Worm (Caenorhabditis elegans) whole organism, L3 larva: Measurements from ENCODE around the gene B0244.4.

ENCODE experiments used
- R02D3.7 ChIP-seq: fragments of 150-350 bp; optimal IDR thresholded peaks from 2 replicates; lab custom pipeline; 2014; ENCODE audit warnings: missing biosample characterization, missing genetic modification characterization
- aly-2 ChIP-seq: fragments of 150-350 bp; optimal IDR thresholded peaks from 2 replicates; lab custom pipeline; 2014; ENCODE audit warnings: missing biosample characterization, missing genetic modification characterization
- ama-1 ChIP-seq: fragments of 150-350 bp; optimal IDR thresholded peaks from 2 replicates; lab custom pipeline; 2018
- ceh-28 ChIP-seq: fragments of 150-350 bp; optimal IDR thresholded peaks from 2 replicates; lab custom pipeline; 2014; ENCODE audit warnings: missing biosample characterization, missing genetic modification reagents, missing genetic modification characterization
- ceh-82 ChIP-seq: fragments of 150-350 bp; optimal IDR thresholded peaks from 2 replicates; lab custom pipeline; 2014; ENCODE audit warnings: missing biosample characterization, missing genetic modification characterization
- ceh-9 ChIP-seq: sonication (generic microtip); optimal IDR thresholded peaks from 2 replicates; lab custom pipeline; 2018; ENCODE audit warnings: missing biosample characterization, missing genetic modification characterization
- daf-12 ChIP-seq: fragments of 150-350 bp; optimal IDR thresholded peaks from 2 replicates; lab custom pipeline; 2014; ENCODE audit warnings: missing biosample characterization, missing genetic modification reagents, missing genetic modification characterization
- egl-27 ChIP-seq: sonication (generic microtip); optimal IDR thresholded peaks from 4 replicates; lab custom pipeline; 2017; ENCODE audit warnings: missing biosample characterization, missing genetic modification reagents, missing genetic modification characterization
- egl-5 ChIP-seq: fragments of 150-350 bp; optimal IDR thresholded peaks from 2 replicates; lab custom pipeline; 2017; ENCODE audit warnings: missing biosample characterization, missing genetic modification reagents, missing genetic modification characterization, inconsistent platforms
- elt-2 ChIP-seq: sonication (generic microtip); optimal IDR thresholded peaks from 2 replicates; lab custom pipeline; 2016; ENCODE audit warnings: missing genetic modification reagents, mild to moderate bottlenecking, missing genetic modification characterization, missing compliant biosample characterization
- elt-3 ChIP-seq, 3 experiments: fragments of 150-350 bp in 1 of 3; sonication (generic microtip) in 2 of 3; optimal IDR thresholded peaks; 2 replicates in 2 of 3; 4 replicates in 1 of 3; lab custom pipeline; 2014 to 2017; ENCODE audit warnings: missing biosample characterization in 3 of 3, missing genetic modification characterization in 3 of 3
- eor-1 ChIP-seq, 2 experiments: fragments of 150-350 bp; optimal IDR thresholded peaks; 2 replicates each; lab custom pipeline; 2014 to 2018; ENCODE audit warnings: missing biosample characterization in 2 of 2, missing genetic modification characterization in 2 of 2
- fkh-10 ChIP-seq: sonication (generic microtip); optimal IDR thresholded peaks from 2 replicates; lab custom pipeline; 2017; ENCODE audit warnings: missing biosample characterization, missing genetic modification reagents, missing genetic modification characterization
- hmg-11 ChIP-seq: sonication (generic microtip); optimal IDR thresholded peaks from 2 replicates; lab custom pipeline; 2016; ENCODE audit warnings: missing genetic modification characterization, missing compliant biosample characterization
- jun-1 ChIP-seq: fragments of 150-350 bp; optimal IDR thresholded peaks from 2 replicates; lab custom pipeline; 2014; ENCODE audit warnings: missing biosample characterization, missing genetic modification reagents, missing genetic modification characterization
- lin-15B ChIP-seq: fragments of 150-350 bp; optimal IDR thresholded peaks from 2 replicates; lab custom pipeline; 2014; ENCODE audit warnings: missing biosample characterization, missing genetic modification characterization
- lin-39 ChIP-seq: fragments of 150-350 bp; optimal IDR thresholded peaks from 2 replicates; lab custom pipeline; 2018; ENCODE audit warnings: missing biosample characterization, missing genetic modification reagents, missing genetic modification characterization
- mdl-1 ChIP-seq: fragments of 150-350 bp; optimal IDR thresholded peaks from 2 replicates; lab custom pipeline; 2014; ENCODE audit warnings: missing biosample characterization, missing genetic modification characterization
- nfya-1 ChIP-seq: sonication (generic microtip); optimal IDR thresholded peaks from 2 replicates; lab custom pipeline; 2017; ENCODE audit warnings: missing genetic modification characterization, mild to moderate bottlenecking, missing compliant biosample characterization, antibody characterized with exemption, moderate library complexity; ENCODE audit not compliant: insufficient read depth
- nhr-12 ChIP-seq: fragments of 150-350 bp; optimal IDR thresholded peaks from 2 replicates; lab custom pipeline; 2014; ENCODE audit warnings: missing biosample characterization, missing genetic modification characterization
- nhr-23 ChIP-seq: fragments of 150-350 bp; optimal IDR thresholded peaks from 2 replicates; lab custom pipeline; 2014; ENCODE audit warnings: missing biosample characterization, missing genetic modification reagents, missing genetic modification characterization
- nhr-25 ChIP-seq: sonication (generic microtip); optimal IDR thresholded peaks from 2 replicates; lab custom pipeline; 2017; ENCODE audit warnings: missing biosample characterization, missing genetic modification characterization
- nhr-28 ChIP-seq: fragments of 150-350 bp; optimal IDR thresholded peaks from 2 replicates; lab custom pipeline; 2014; ENCODE audit warnings: missing biosample characterization, missing genetic modification characterization
- nhr-43 ChIP-seq: sonication (generic microtip); optimal IDR thresholded peaks from 2 replicates; lab custom pipeline; 2016; ENCODE audit warnings: mild to moderate bottlenecking, missing genetic modification characterization, missing compliant biosample characterization; ENCODE audit not compliant: poor library complexity, severe bottlenecking
- nhr-76 ChIP-seq: fragments of 150-350 bp; sonication (generic microtip); optimal IDR thresholded peaks from 5 replicates; lab custom pipeline; 2014; ENCODE audit warnings: missing biosample characterization, missing genetic modification characterization
- nhr-77 ChIP-seq: fragments of 150-350 bp; optimal IDR thresholded peaks from 2 replicates; lab custom pipeline; 2014; ENCODE audit warnings: missing biosample characterization, missing genetic modification characterization
- pha-4 ChIP-seq: fragments of 150-350 bp; optimal IDR thresholded peaks from 2 replicates; lab custom pipeline; 2014; ENCODE audit warnings: missing biosample characterization, missing genetic modification reagents, missing genetic modification characterization
- sea-2 ChIP-seq: fragments of 150-350 bp; sonication (generic microtip); optimal IDR thresholded peaks from 4 replicates; lab custom pipeline; 2014; ENCODE audit warnings: missing biosample characterization, missing genetic modification reagents, missing genetic modification characterization
- skn-1 ChIP-seq: fragments of 150-350 bp; optimal IDR thresholded peaks from 2 replicates; lab custom pipeline; 2014; ENCODE audit warnings: missing biosample characterization, missing genetic modification characterization
- snpc-4 ChIP-seq: fragments of 150-350 bp; optimal IDR thresholded peaks from 2 replicates; lab custom pipeline; 2014; ENCODE audit warnings: missing biosample characterization, missing genetic modification characterization
- unc-62 ChIP-seq: fragments of 150-350 bp; sonication (generic microtip); optimal IDR thresholded peaks from 4 replicates; lab custom pipeline; 2014; ENCODE audit warnings: missing biosample characterization, missing genetic modification reagents, missing genetic modification characterization
- ztf-11 ChIP-seq: fragments of 150-350 bp; optimal IDR thresholded peaks from 2 replicates; lab custom pipeline; 2014; ENCODE audit warnings: missing biosample characterization, missing genetic modification characterization
- ztf-4 ChIP-seq: fragments of 150-350 bp; optimal IDR thresholded peaks from 2 replicates; lab custom pipeline; 2014; ENCODE audit warnings: missing biosample characterization, missing genetic modification characterization

B0244.4 gene

ce11 chrIII:5710676-5711075 is 36.6 kb upstream of the B0244.4 start (continued):
- TF ChIP-seq nhr-12 (tag; lab: Kevin White, UChicago), result no peak
- TF ChIP-seq elt-2 (tag; lab: Kevin White, UChicago), result peak; percentile 58
- peak; percentile 40 for TF ChIP-seq lin-39 (tag; lab: Kevin White, UChicago)
- no peak for TF ChIP-seq jun-1 (tag; lab: Kevin White, UChicago)
- no peak for TF ChIP-seq sea-2
- TF ChIP-seq, all 47 proteins: peak for 14

- no peak for TF ChIP-seq daf-12 (tag; lab: Kevin White, UChicago)
- TF ChIP-seq pha-4 (tag; lab: Kevin White, UChicago), result peak; percentile 8
Observed at ce11 chrIII:5711242-5711641, 36.0 kb upstream of the B0244.4 start, which contains the start of gene rbm-26. rbm-26 (plus strand) TSS chrIII:5711542.

- TF ChIP-seq snpc-4, result no peak
- TF ChIP-seq eor-1 (tag; optimal IDR thresholded peaks at IDR 0.05; lab: Kevin White, UChicago), result no peak
- TF ChIP-seq nhr-23 (tag; lab: Kevin White, UChicago), result no peak
- no peak for TF ChIP-seq ceh-9
- TF ChIP-seq nhr-76 (tag; lab: Kevin White, UChicago), result no peak
- no peak for TF ChIP-seq aly-2 (tag; lab: Kevin White, UChicago)
- no peak for TF ChIP-seq egl-5
- TF ChIP-seq sea-2, result no peak
Observed at ce11 chrIII:5711881-5712643, 35.2 kb upstream of the B0244.4 start.

DNA sequence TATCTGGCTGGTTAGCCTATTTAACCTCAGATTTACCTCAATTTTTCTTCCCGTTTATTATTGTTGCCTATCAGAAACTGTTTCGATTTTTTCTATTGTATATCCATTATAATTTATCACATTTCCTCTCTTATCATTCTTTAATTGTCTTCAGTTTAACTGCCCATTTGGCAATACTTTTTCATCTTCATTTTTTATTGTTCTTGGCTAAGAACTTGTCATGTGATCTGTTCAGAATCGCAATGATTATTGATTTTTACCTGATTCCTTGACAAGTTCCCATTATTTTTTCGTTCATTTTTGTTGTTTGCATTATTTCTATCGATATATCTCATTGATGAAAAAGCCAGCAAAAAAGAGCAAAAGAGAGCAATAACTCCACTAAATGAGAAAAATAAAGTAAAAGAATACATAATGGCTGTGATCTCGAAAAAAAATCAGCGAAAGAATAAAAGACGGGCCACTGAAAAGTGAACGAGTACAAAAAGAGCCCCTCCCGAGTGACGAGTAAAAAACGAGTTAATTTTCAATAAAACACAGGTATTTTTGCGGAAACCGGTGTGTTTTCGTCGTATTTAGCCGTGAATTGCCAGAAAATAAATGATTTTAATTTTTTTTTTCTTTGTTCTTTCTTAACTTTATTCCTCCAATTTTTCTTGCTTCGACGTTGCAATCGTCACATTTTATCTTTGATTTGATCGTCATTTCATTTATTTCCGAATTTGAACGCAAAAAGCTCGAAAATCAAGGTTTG is 32.9 kb upstream of the B0244.4 start, which contains the start of gene arf-1:
arf-1 (plus strand) TSS at position 657 of the 754 bp plus-strand sequence.
- TF ChIP-seq ama-1 (lab: Kevin White, UChicago) (no peak), ceh-9 (no peak), eor-1 (tag; optimal IDR thresholded peaks at IDR 0.05; lab: Kevin White, UChicago) (no peak), nhr-23 (tag; lab: Kevin White, UChicago) (no peak), nhr-77 (tag; lab: Kevin White, UChicago) (peak; percentile 54), elt-2 (tag; lab: Kevin White, UChicago) (peak; percentile 17), unc-62 (GFP tag; lab: Kevin White, UChicago) (no peak), egl-5 (no peak)

ce11 chrIII:5714984-5715454 is 32.3 kb upstream of the B0244.4 start:
- TF ChIP-seq ztf-11 (tag; lab: Kevin White, UChicago) (no peak), egl-27 (tag; lab: Kevin White, UChicago) (no peak), fkh-10 (no peak), nhr-28 (tag; lab: Kevin White, UChicago) (no peak), nhr-43 (tag; lab: Kevin White, UChicago) (peak; percentile 76), ztf-4 (tag; lab: Kevin White, UChicago) (peak; percentile 55), ama-1 (lab: Kevin White, UChicago) (peak; percentile 59)

- TF ChIP-seq nhr-76 (tag; lab: Kevin White, UChicago) (no peak), nhr-25 (peak; percentile 75), elt-3 (tag; optimal IDR thresholded peaks at IDR 0.05; lab: Kevin White, UChicago) (peak in 1 of 3 experiments; percentile 26), lin-39 (tag; lab: Kevin White, UChicago) (peak; percentile 88), lin-15B (peak; percentile 70), skn-1 (tag; lab: Kevin White, UChicago) (peak; percentile 24), jun-1 (tag; lab: Kevin White, UChicago) (peak; percentile 78), sea-2 (no peak), R02D3.7 (tag; lab: Kevin White, UChicago) (peak; percentile 29), nfya-1 (tag; lab: Kevin White, UChicago) (peak; percentile 90), pha-4 (tag; lab: Kevin White, UChicago) (peak; percentile 78), hmg-11 (tag; lab: Kevin White, UChicago) (peak; percentile 88), unc-62 (GFP tag; lab: Kevin White, UChicago) (peak; percentile 34), egl-27 (tag; lab: Kevin White, UChicago) (no peak), ceh-28 (peak; percentile 65), elt-2 (tag; lab: Kevin White, UChicago) (peak; percentile 63), mdl-1 (peak; percentile 32), ceh-82 (no peak), snpc-4 (peak; percentile 89), ama-1 (lab: Kevin White, UChicago) (peak; percentile 82), fkh-10 (no peak), nhr-23 (tag; lab: Kevin White, UChicago) (peak; percentile 63)
Observed at ce11 chrIII:5715467-5715866, 31.8 kb upstream of the B0244.4 start.
